Fruit fly (Drosophila melanogaster): ENCODE results near the gene Sr-CIII.
A peak's percentile ranks its signal among the peaks of the same experiment; 100 is the strongest.

Sr-CIII gene

dm6 chr2L:4071558-4071957 lies 48.6 kb upstream of the Sr-CIII start (continued):
- TF ChIP-seq Sox15 (GFP tag; optimal IDR thresholded peaks at IDR 0.05) (peak; percentile 6), CG34406 (GFP tag; optimal IDR thresholded peaks at IDR 0.05) (peak; percentile 38), net (GFP tag; optimal IDR thresholded peaks at IDR 0.05) (peak; percentile 40), spab (GFP tag; optimal IDR thresholded peaks at IDR 0.05) (peak; percentile 51), CG10669 (GFP tag; optimal IDR thresholded peaks at IDR 0.05) (peak; percentile 70), CG8632 (GFP tag; optimal IDR thresholded peaks at IDR 0.05) (peak; percentile 10), lz (GFP tag; optimal IDR thresholded peaks at IDR 0.05) (peak; percentile 18), topi (GFP tag; optimal IDR thresholded peaks at IDR 0.05) (peak; percentile 54), achi (GFP tag; optimal IDR thresholded peaks at IDR 0.05) (peak; percentile 51), Blimp-1 (GFP tag; optimal IDR thresholded peaks at IDR 0.05) (no peak), CG6163 (GFP tag; IDR thresholded peaks at IDR 0.05) (peak; percentile 90), Ets21C (GFP tag; optimal IDR thresholded peaks at IDR 0.05) (peak; percentile 18), Eip75B (GFP tag; optimal IDR thresholded peaks at IDR 0.05) (peak; percentile 62), CG6808 (GFP tag; optimal IDR thresholded peaks at IDR 0.05) (peak; percentile 63), CG9139 (GFP tag; optimal IDR thresholded peaks at IDR 0.05) (no peak)

dm6 chr2L:4075783-4076182 lies 44.4 kb upstream of the Sr-CIII start:
- TF ChIP-seq net (GFP tag; optimal IDR thresholded peaks at IDR 0.05) (no peak), OdsH (GFP tag; optimal IDR thresholded peaks at IDR 0.05) (no peak), Eip78C (GFP tag) (no peak), pdm3 (GFP tag; optimal IDR thresholded peaks at IDR 0.05) (peak; percentile 15), fd85E (GFP tag; optimal IDR thresholded peaks at IDR 0.05) (no peak), Sox14 (GFP tag; optimal IDR thresholded peaks at IDR 0.05) (no peak), CG11294 (GFP tag; IDR thresholded peaks at IDR 0.05) (no peak), Blimp-1 (GFP tag; optimal IDR thresholded peaks at IDR 0.05) (no peak), CG11762 (GFP tag; optimal IDR thresholded peaks at IDR 0.05; ENCODE audit: insufficient read depth) (no peak), CG11902 (GFP tag; optimal IDR thresholded peaks at IDR 0.05) (no peak), esn (GFP tag; optimal IDR thresholded peaks at IDR 0.05) (no peak), CG6276 (GFP tag; optimal IDR thresholded peaks at IDR 0.05) (no peak), cyc (GFP tag; optimal IDR thresholded peaks at IDR 0.05) (no peak), eg (GFP tag; IDR thresholded peaks at IDR 0.05) (no peak), CG6163 (GFP tag; IDR thresholded peaks at IDR 0.05) (0 out of 3 replicates have a peak, but pooled peaks have one; percentile 42), Eip75B (GFP tag; optimal IDR thresholded peaks at IDR 0.05) (no peak), CG10669 (GFP tag; optimal IDR thresholded peaks at IDR 0.05) (no peak), Eip93F (GFP tag; optimal IDR thresholded peaks at IDR 0.05) (no peak), CG7368 (GFP tag; optimal IDR thresholded peaks at IDR 0.05) (no peak), CG32006 (GFP tag; optimal IDR thresholded peaks at IDR 0.05) (peak; percentile 21), Hr39 (GFP tag; optimal IDR thresholded peaks at IDR 0.05) (peak; percentile 7), CG31627 (GFP tag; optimal IDR thresholded peaks at IDR 0.05) (no peak), CG6854 (GFP tag; optimal IDR thresholded peaks at IDR 0.05) (no peak), CG3919 (GFP tag; optimal IDR thresholded peaks at IDR 0.05) (no peak), CG8119 (GFP tag; IDR thresholded peaks at IDR 0.05) (no peak), dac (GFP tag; optimal IDR thresholded peaks at IDR 0.05) (no peak), fd59A (GFP tag; optimal IDR thresholded peaks at IDR 0.05) (no peak), Gug (GFP tag; IDR thresholded peaks at IDR 0.05) (no peak), svp (GFP tag) (peak; percentile 1), CG3032 (tag; optimal IDR thresholded peaks at IDR 0.05) (no peak), CG15336 (GFP tag; IDR thresholded peaks at IDR 0.05) (0 out of 2 replicates have a peak, but pooled peaks have one; percentile 19)

DNA sequence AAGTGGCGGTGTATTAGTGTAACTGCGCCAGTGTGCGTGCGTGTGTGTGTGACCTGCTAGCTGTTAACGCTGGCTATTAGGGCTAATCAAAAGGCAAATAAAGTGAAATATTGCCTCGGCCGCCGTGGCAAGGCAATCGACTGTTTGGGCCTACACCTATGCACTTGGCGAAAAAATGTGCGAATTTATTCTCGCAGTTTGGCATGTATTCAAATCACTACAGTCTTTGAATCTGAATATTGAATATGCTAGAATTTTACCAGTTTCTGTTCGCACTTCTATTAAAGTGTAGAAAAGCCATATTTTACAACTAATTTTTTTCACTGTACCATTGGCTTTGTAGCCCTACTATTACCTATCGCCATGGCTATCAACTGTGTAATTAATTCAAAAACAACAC lies 39.4 kb upstream of the Sr-CIII start:
- no peak for TF ChIP-seq CG6808 (GFP tag; optimal IDR thresholded peaks at IDR 0.05)
- peak; percentile 61 for TF ChIP-seq fkh (GFP tag; optimal IDR thresholded peaks at IDR 0.05)
- peak; percentile 3 for TF ChIP-seq acj6 (GFP tag; optimal IDR thresholded peaks at IDR 0.05)
- TF ChIP-seq Ets21C (GFP tag; optimal IDR thresholded peaks at IDR 0.05) = no peak
- TF ChIP-seq Hr39 (GFP tag; optimal IDR thresholded peaks at IDR 0.05) = peak; percentile 36
- TF ChIP-seq CG7368 (GFP tag; optimal IDR thresholded peaks at IDR 0.05) = no peak
- peak; percentile 56 for TF ChIP-seq CG10631 (GFP tag; optimal IDR thresholded peaks at IDR 0.05)
- peak; percentile 13 for TF ChIP-seq Lpt (GFP tag; optimal IDR thresholded peaks at IDR 0.05)
- TF ChIP-seq CG8119 (GFP tag; IDR thresholded peaks at IDR 0.05) = peak; percentile 68
- no peak for TF ChIP-seq vri (GFP tag; optimal IDR thresholded peaks at IDR 0.05)
- no peak for TF ChIP-seq CG34406 (GFP tag; optimal IDR thresholded peaks at IDR 0.05)
- TF ChIP-seq CG6163 (GFP tag; IDR thresholded peaks at IDR 0.05) = peak; percentile 67
- TF ChIP-seq CG1621 (tag; optimal IDR thresholded peaks at IDR 0.05) = no peak
- no peak for TF ChIP-seq CG6276 (GFP tag; optimal IDR thresholded peaks at IDR 0.05)
- peak; percentile 16 for TF ChIP-seq svp (GFP tag)
- TF ChIP-seq CG31627 (GFP tag; optimal IDR thresholded peaks at IDR 0.05) = no peak
- TF ChIP-seq topi (GFP tag; optimal IDR thresholded peaks at IDR 0.05) = no peak
- no peak for TF ChIP-seq dsx (GFP tag; optimal IDR thresholded peaks at IDR 0.05; ENCODE audit: poor library complexity, severe bottlenecking)
- no peak for TF ChIP-seq CG8632 (GFP tag; optimal IDR thresholded peaks at IDR 0.05)
- TF ChIP-seq CG6792 (GFP tag; optimal IDR thresholded peaks at IDR 0.05) = no peak
- TF ChIP-seq dac (GFP tag; optimal IDR thresholded peaks at IDR 0.05) = peak; percentile 40
